Worm (Caenorhabditis elegans) whole organism, early embryonic: Measurements from ENCODE around the gene msrp-4.

Experiments used
- B0310.2 ChIP-seq: sonication (generic microtip); optimal IDR thresholded peaks from 2 replicates; lab custom pipeline; 2016; ENCODE audit warnings: mild to moderate bottlenecking, missing genetic modification characterization, missing compliant biosample characterization
- F13C5.2 ChIP-seq: sonication (generic microtip); optimal IDR thresholded peaks from 2 replicates; lab custom pipeline; 2017; ENCODE audit warnings: mild to moderate bottlenecking, missing genetic modification characterization, inconsistent platforms, missing compliant biosample characterization
- aly-1 ChIP-seq: sonication (generic microtip); optimal IDR thresholded peaks from 2 replicates; lab custom pipeline; 2016; ENCODE audit warnings: missing genetic modification characterization, missing compliant biosample characterization
- ama-1 ChIP-seq: fragments of 150-350 bp; optimal IDR thresholded peaks from 2 replicates; lab custom pipeline; 2014
- ceh-13 ChIP-seq: fragments of 200-800 bp; sonication (Bioruptor generic); optimal IDR thresholded peaks from 2 replicates; lab custom pipeline; 2018; ENCODE audit warnings: mild to moderate bottlenecking, missing genetic modification characterization, missing compliant biosample characterization
- ceh-36 ChIP-seq: sonication (generic microtip); optimal IDR thresholded peaks from 2 replicates; lab custom pipeline; 2016; ENCODE audit warnings: missing genetic modification characterization, inconsistent platforms, missing compliant biosample characterization
- ets-7 ChIP-seq: sonication (generic microtip); optimal IDR thresholded peaks from 2 replicates; lab custom pipeline; 2016; ENCODE audit warnings: missing genotype, missing genetic modification characterization, missing compliant biosample characterization
- flt-1 ChIP-seq: fragments of 200-800 bp; sonication (Bioruptor generic); IDR thresholded peaks from 2 replicates; pipeline ENCODE4 v1.3.6; 2022; ENCODE audit warnings: missing genetic modification characterization, missing compliant biosample characterization
- hmbx-1 ChIP-seq: sonication (generic microtip); optimal IDR thresholded peaks from 2 replicates; lab custom pipeline; 2016; ENCODE audit warnings: mild to moderate bottlenecking, missing genetic modification characterization, missing compliant biosample characterization
- hmg-4 ChIP-seq: fragments of 200-800 bp; sonication (Bioruptor generic); optimal IDR thresholded peaks from 2 replicates; lab custom pipeline; 2018; ENCODE audit warnings: mild to moderate bottlenecking, missing genetic modification characterization, missing compliant biosample characterization
- hnd-1 ChIP-seq: sonication (generic microtip); optimal IDR thresholded peaks from 2 replicates; lab custom pipeline; 2016; ENCODE audit warnings: missing genetic modification characterization, missing compliant biosample characterization
- pes-1 ChIP-seq: fragments of 200-800 bp; sonication (Bioruptor generic); IDR thresholded peaks from 2 replicates; pipeline ENCODE4 v1.3.6; 2022; ENCODE audit warnings: missing genetic modification reagents, missing genetic modification characterization, missing compliant biosample characterization
- scrt-1 ChIP-seq: fragments of 200-800 bp; sonication (Bioruptor generic); IDR thresholded peaks from 2 replicates; pipeline ENCODE4 v1.3.6; 2022; ENCODE audit warnings: missing genetic modification characterization, missing compliant biosample characterization
- sea-1 ChIP-seq: fragments of 200-800 bp; sonication (Bioruptor generic); conservative IDR thresholded peaks from 2 replicates; pipeline ENCODE4 v1.3.6; 2022; ENCODE audit warnings: missing genetic modification characterization, missing compliant biosample characterization
- tbx-11 ChIP-seq: fragments of 200-800 bp; sonication (Bioruptor generic); IDR thresholded peaks from 2 replicates; pipeline ENCODE4 v1.3.6; 2022; ENCODE audit warnings: missing genetic modification characterization, missing compliant biosample characterization
- tbx-37 ChIP-seq: fragments of 200-800 bp; sonication (Bioruptor generic); conservative IDR thresholded peaks from 2 replicates; pipeline ENCODE4 v1.3.6; 2022; ENCODE audit warnings: missing genetic modification reagents, missing genetic modification characterization, missing compliant biosample characterization
- tra-4 ChIP-seq: sonication (generic microtip); optimal IDR thresholded peaks from 2 replicates; lab custom pipeline; 2017; ENCODE audit warnings: missing genetic modification characterization, missing compliant biosample characterization

Gene msrp-4

DNA sequence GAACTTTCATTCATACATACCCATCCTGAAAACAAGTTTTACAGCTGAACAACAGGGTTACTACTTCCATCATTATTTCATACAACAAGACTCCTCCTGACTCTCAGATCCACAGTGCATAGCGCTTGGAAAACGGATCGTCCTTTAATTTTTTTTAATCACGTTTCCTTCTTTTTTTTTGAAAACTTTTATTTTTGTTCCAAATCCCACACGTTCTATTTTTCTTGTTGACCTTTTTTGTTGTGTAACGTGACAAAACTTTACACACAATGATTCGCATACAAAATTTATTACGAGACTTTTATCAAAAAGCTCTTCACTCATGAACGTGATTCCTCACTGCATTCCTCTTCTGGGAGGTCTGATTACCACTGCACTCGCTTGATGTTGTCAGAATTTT, 17.5 kb upstream of the msrp-4 start, which contains the start of gene clc-33:
TSS of gene clc-33 (plus strand) at position 301 of the 400 bp plus-strand sequence.
- TF ChIP-seq F13C5.2 (tag; lab: Kevin White, UChicago): no peak
- TF ChIP-seq pes-1 (GFP tag; lab: Robert Waterston, UW): no peak
- no peak for TF ChIP-seq tra-4 (tag; lab: Kevin White, UChicago)
- TF ChIP-seq ets-7 (tag; lab: Kevin White, UChicago): no peak
- TF ChIP-seq tbx-37 (GFP tag; lab: Robert Waterston, UW): no peak
- no peak for TF ChIP-seq hnd-1 (tag; lab: Kevin White, UChicago)
- no peak for TF ChIP-seq ceh-36 (tag; lab: Kevin White, UChicago)
- TF ChIP-seq hmbx-1 (tag; lab: Kevin White, UChicago): no peak
- no peak for TF ChIP-seq flt-1
- TF ChIP-seq sea-1 (GFP tag; lab: Robert Waterston, UW): no peak
- TF ChIP-seq aly-1 (tag; lab: Kevin White, UChicago): no peak
- no peak for TF ChIP-seq ceh-13 (GFP tag; lab: Kevin White, UChicago)
- TF ChIP-seq hmg-4 (GFP tag; lab: Kevin White, UChicago): no peak
- TF ChIP-seq ama-1 (lab: Kevin White, UChicago): no peak

DNA sequence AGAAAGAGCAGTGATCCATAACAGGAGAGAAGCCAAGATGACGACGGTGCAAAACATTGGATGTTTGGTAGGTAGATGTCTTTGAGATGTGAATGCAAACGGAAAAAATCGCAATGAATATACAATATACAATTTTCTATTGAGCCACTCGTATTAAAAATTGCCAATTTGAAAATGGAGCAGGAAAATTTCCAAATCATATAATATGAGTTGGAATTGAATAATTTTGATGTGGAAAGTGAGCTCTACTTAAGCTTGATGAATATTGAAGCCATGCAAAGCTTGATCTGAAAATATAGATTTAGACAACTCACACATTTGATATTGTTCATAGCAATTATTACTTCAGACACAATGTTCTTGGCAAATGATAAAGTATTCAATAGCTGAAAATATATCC, 15.8 kb upstream of the msrp-4 start, which contains the start of gene F28A10.8:
TSS of gene F28A10.8 (minus strand) at position 101 of the 400 bp plus-strand sequence.
- TF ChIP-seq sea-1 (GFP tag; lab: Robert Waterston, UW): no peak
- no peak for TF ChIP-seq pes-1 (GFP tag; lab: Robert Waterston, UW)

DNA sequence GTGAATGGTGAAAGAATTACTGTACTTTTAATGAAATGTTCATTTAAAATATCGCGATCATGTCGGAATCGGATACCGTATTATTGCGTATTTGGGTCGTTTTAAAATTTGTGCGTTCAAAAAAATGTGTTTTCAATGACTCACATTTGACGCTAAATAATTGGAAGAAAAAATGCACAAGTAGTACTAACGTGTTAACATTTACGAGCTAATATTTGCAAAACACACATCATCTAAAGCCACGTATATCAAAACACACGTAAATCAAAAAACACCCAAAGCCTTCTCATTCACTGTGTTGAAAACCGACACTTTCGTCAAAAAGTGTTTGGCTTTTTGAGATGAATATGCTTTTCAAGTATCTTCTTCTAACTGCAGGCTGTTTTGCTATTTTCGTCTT, 2.9 kb upstream of the msrp-4 start, which contains the start of gene F28A10.1:
TSS of gene F28A10.1 (plus strand) at position 301 of the 400 bp plus-strand sequence.
- TF ChIP-seq ama-1 (lab: Kevin White, UChicago) (no peak), ceh-13 (GFP tag; lab: Kevin White, UChicago) (no peak), hmbx-1 (tag; lab: Kevin White, UChicago) (no peak), hnd-1 (tag; lab: Kevin White, UChicago) (no peak), scrt-1 (GFP tag; lab: Robert Waterston, UW) (no peak), tbx-11 (GFP tag; lab: Robert Waterston, UW) (no peak), tbx-37 (GFP tag; lab: Robert Waterston, UW) (no peak), aly-1 (tag; lab: Kevin White, UChicago) (no peak), tra-4 (tag; lab: Kevin White, UChicago) (no peak), hmg-4 (GFP tag; lab: Kevin White, UChicago) (no peak), flt-1 (no peak), ceh-36 (tag; lab: Kevin White, UChicago) (no peak)

DNA sequence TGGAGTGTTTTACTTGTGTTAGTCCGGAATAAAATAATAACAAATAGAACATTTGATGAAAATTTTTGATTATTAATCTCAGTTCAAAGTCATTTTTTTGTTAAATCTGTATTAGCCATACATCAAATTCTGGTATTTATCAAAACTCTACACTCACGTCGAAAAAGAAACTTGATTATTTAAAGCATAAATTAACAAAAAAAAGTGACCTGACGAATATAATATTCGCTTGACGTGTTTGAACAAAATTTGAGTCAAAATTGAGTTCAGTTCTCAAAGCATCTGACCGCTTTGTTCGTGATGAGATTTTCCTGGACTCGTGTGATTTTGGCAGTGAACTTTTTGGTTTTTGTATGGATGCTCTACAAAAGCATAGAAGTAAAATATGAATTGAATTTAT, 899 bp upstream of the msrp-4 start, which contains the start of gene F46F5.10:
TSS of gene F46F5.10 (plus strand) at position 301 of the 400 bp plus-strand sequence.
- no peak for TF ChIP-seq ama-1 (lab: Kevin White, UChicago)
- TF ChIP-seq B0310.2 (tag; lab: Kevin White, UChicago): no peak
- TF ChIP-seq ceh-13 (GFP tag; lab: Kevin White, UChicago): no peak
- no peak for TF ChIP-seq ets-7 (tag; lab: Kevin White, UChicago)
- TF ChIP-seq tbx-37 (GFP tag; lab: Robert Waterston, UW): no peak
- TF ChIP-seq hmbx-1 (tag; lab: Kevin White, UChicago): no peak
- no peak for TF ChIP-seq F13C5.2 (tag; lab: Kevin White, UChicago)
- no peak for TF ChIP-seq hnd-1 (tag; lab: Kevin White, UChicago)
- TF ChIP-seq sea-1 (GFP tag; lab: Robert Waterston, UW): no peak
- TF ChIP-seq tra-4 (tag; lab: Kevin White, UChicago): no peak
- no peak for TF ChIP-seq hmg-4 (GFP tag; lab: Kevin White, UChicago)
- no peak for TF ChIP-seq scrt-1 (GFP tag; lab: Robert Waterston, UW)
- TF ChIP-seq ceh-36 (tag; lab: Kevin White, UChicago): no peak
- TF ChIP-seq tbx-11 (GFP tag; lab: Robert Waterston, UW): no peak

DNA sequence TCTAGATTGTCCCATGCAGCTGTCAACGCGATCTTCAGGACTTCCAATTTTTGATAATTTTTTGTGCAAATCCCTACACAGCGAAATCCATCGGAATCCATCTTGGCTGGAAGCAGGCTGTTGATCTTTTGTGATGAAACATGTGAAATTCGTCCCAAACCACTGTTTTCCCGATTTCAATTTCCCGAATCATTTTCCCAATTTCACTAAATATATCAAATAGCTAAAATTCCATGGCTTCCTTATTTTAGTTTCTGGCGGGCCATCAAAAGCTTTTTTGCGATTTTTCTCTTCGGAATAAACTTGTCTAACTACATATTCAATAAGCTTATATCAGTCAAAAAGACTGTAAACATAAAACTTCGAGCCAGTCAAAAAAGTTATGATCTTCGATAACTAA, 1.1 kb downstream of the msrp-4 start, which contains the start of gene F46F5.8:
TSS of gene F46F5.8 (minus strand) at position 101 of the 400 bp plus-strand sequence.
- TF ChIP-seq B0310.2 (tag; lab: Kevin White, UChicago) (no peak), tra-4 (tag; lab: Kevin White, UChicago) (no peak), flt-1 (no peak), hmg-4 (GFP tag; lab: Kevin White, UChicago) (no peak), pes-1 (GFP tag; lab: Robert Waterston, UW) (no peak), hnd-1 (tag; lab: Kevin White, UChicago) (no peak), sea-1 (GFP tag; lab: Robert Waterston, UW) (no peak)

DNA sequence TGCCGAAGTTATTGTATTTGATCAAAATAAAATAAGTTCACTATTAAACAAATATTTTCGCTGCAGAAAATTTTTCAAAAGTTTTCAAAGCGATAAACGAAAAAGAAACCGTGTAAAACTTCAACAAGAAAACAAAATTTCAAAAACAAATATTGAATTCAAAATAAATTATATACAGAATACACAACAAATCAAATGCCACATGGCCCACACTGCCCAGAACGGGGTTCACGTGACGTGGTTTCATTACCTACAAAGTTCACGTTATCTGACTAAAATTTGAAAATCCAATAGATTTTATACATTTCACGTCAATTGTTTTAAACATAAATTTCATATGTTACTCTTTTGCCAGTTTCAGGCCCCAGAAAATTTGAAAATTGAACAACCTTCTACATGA, 2.1 kb downstream of the msrp-4 start, which contains the start of gene F46F5.7:
TSS of gene F46F5.7 (minus strand) at position 101 of the 400 bp plus-strand sequence.
- TF ChIP-seq tbx-37 (GFP tag; lab: Robert Waterston, UW) (no peak), hmbx-1 (tag; lab: Kevin White, UChicago) (no peak), pes-1 (GFP tag; lab: Robert Waterston, UW) (no peak), ceh-36 (tag; lab: Kevin White, UChicago) (no peak), aly-1 (tag; lab: Kevin White, UChicago) (no peak), scrt-1 (GFP tag; lab: Robert Waterston, UW) (no peak), sea-1 (GFP tag; lab: Robert Waterston, UW) (no peak), ets-7 (tag; lab: Kevin White, UChicago) (no peak), flt-1 (no peak), hnd-1 (tag; lab: Kevin White, UChicago) (no peak)

DNA sequence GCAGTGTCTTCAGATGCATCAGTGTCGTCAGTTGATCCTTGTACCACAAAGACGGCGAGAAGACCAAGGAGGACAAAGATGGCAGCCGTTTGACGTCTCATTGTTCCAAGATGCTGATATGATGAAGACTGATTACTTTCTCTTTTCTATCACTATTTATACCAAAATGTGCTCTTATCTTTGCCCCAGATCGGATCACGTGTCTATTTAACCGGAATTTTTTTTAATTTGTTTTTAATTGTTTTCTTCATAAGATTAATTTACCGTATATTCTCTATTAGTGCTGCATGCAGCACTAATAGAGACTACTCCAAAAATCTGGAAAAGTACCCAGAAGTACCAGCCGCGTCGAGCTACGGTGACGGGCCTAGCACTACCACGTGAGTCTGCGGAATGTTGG, 7.9 kb downstream of the msrp-4 start, which contains the start of gene msrp-3:
TSS of gene msrp-3 (minus strand) at position 101 of the 400 bp plus-strand sequence.
- TF ChIP-seq hmg-4 (GFP tag; lab: Kevin White, UChicago) (no peak), ama-1 (lab: Kevin White, UChicago) (no peak), tbx-11 (GFP tag; lab: Robert Waterston, UW) (no peak), flt-1 (no peak), scrt-1 (GFP tag; lab: Robert Waterston, UW) (no peak)
